Fruit fly (Drosophila melanogaster) whole organism, embryonic: ENCODE data around the gene PIG-U.
A peak's percentile ranks its signal among the peaks of the same experiment; 100 is the strongest.

Source experiments
- Abd-B ChIP-seq: fragments of 200-800 bp; sonication (Bioruptor generic); optimal IDR thresholded peaks from 2 replicates; lab custom pipeline; 2018; ENCODE audit warnings: missing biosample characterization, mild to moderate bottlenecking, missing genetic modification characterization, moderate library complexity
- Atf3 ChIP-seq: fragments of 200-800 bp; sonication (Bioruptor generic); optimal IDR thresholded peaks from 3 replicates; lab custom pipeline; 2016; ENCODE audit warnings: missing biosample characterization, missing genetic modification characterization
- CG10209 ChIP-seq: fragments of 200-800 bp; sonication (Bioruptor generic); optimal IDR thresholded peaks from 3 replicates; lab custom pipeline; 2017; ENCODE audit warnings: missing biosample characterization, mild to moderate bottlenecking, missing genetic modification characterization, missing genetic modification reagents
- CG10959 ChIP-seq: fragments of 200-800 bp; sonication (Bioruptor generic); IDR thresholded peaks from 2 replicates; pipeline ENCODE4 v1.3.6; 2022; ENCODE audit warnings: missing biosample characterization, missing genetic modification characterization
- CG12391 ChIP-seq: fragments of 200-800 bp; sonication (Bioruptor generic); optimal IDR thresholded peaks from 3 replicates; lab custom pipeline; 2018; ENCODE audit warnings: missing biosample characterization, mild to moderate bottlenecking, missing genetic modification characterization, moderate library complexity
- CG12769 ChIP-seq: fragments of 200-800 bp; sonication (Bioruptor generic); optimal IDR thresholded peaks from 2 replicates; lab custom pipeline; 2019; ENCODE audit warnings: missing biosample characterization, mild to moderate bottlenecking, missing genetic modification characterization, moderate library complexity
- CG13624 ChIP-seq: fragments of 200-800 bp; sonication (Bioruptor generic); optimal IDR thresholded peaks from 2 replicates; lab custom pipeline; 2016; ENCODE audit warnings: missing biosample characterization, missing genetic modification characterization
- CG14965 ChIP-seq: fragments of 200-800 bp; sonication (Bioruptor generic); optimal IDR thresholded peaks from 2 replicates; lab custom pipeline; 2016; ENCODE audit warnings: missing biosample characterization, missing genetic modification characterization, borderline replicate concordance
- CG15011 ChIP-seq: fragments of 200-800 bp; sonication (Bioruptor generic); optimal IDR thresholded peaks from 3 replicates; lab custom pipeline; 2018; ENCODE audit warnings: missing biosample characterization, mild to moderate bottlenecking, missing genetic modification characterization
- CG15479 ChIP-seq: fragments of 200-800 bp; sonication (Bioruptor generic); optimal IDR thresholded peaks from 3 replicates; lab custom pipeline; 2019; ENCODE audit warnings: missing biosample characterization, mild to moderate bottlenecking, missing genetic modification characterization, moderate library complexity
- CG16779 ChIP-seq: fragments of 200-800 bp; sonication (Bioruptor generic); IDR thresholded peaks from 2 replicates; pipeline ENCODE4 v1.3.6; 2022; ENCODE audit warnings: missing biosample characterization, missing genetic modification characterization
- CG16813 ChIP-seq: fragments of 200-800 bp; sonication (Bioruptor generic); IDR thresholded peaks from 3 replicates; pipeline ENCODE4 v1.3.6; 2022; ENCODE audit warnings: missing biosample characterization, missing genetic modification characterization; ENCODE audit not compliant: partially characterized antibody
- CG2129 ChIP-seq: fragments of 200-800 bp; sonication (Bioruptor generic); IDR thresholded peaks from 2 replicates; pipeline ENCODE4 v1.3.6; 2022; ENCODE audit warnings: missing biosample characterization, missing genetic modification characterization; ENCODE audit not compliant: partially characterized antibody
- CG2199 ChIP-seq: fragments of 200-800 bp; sonication (Bioruptor generic); IDR thresholded peaks from 3 replicates; pipeline ENCODE4 v1.3.6; 2022; ENCODE audit warnings: missing biosample characterization, missing genetic modification characterization
- CG43689 ChIP-seq: fragments of 200-800 bp; sonication (Bioruptor generic); IDR thresholded peaks from 2 replicates; pipeline ENCODE4 v1.3.6; 2022; ENCODE audit warnings: missing biosample characterization, missing genetic modification characterization
- CG4404 ChIP-seq: fragments of 200-800 bp; sonication (Bioruptor generic); IDR thresholded peaks from 2 replicates; pipeline ENCODE4 v1.3.6; 2022; ENCODE audit warnings: missing biosample characterization, missing genetic modification characterization
- CG4820 ChIP-seq: fragments of 200-800 bp; sonication (Bioruptor generic); optimal IDR thresholded peaks from 3 replicates; lab custom pipeline; 2016; ENCODE audit warnings: missing biosample characterization, missing genetic modification characterization
- CG6254 ChIP-seq: fragments of 200-800 bp; sonication (Bioruptor generic); optimal IDR thresholded peaks from 3 replicates; lab custom pipeline; 2017; ENCODE audit warnings: mild to moderate bottlenecking, missing biosample characterization, missing genetic modification reagents, missing genetic modification characterization
- CG6791 ChIP-seq: fragments of 200-800 bp; sonication (Bioruptor generic); IDR thresholded peaks from 3 replicates; pipeline ENCODE4 v1.3.6; 2022; ENCODE audit warnings: missing biosample characterization, missing genetic modification characterization; ENCODE audit not compliant: partially characterized antibody
- CG7963 ChIP-seq: fragments of 200-800 bp; sonication (Bioruptor generic); IDR thresholded peaks from 3 replicates; pipeline ENCODE4 v1.3.6; 2022; ENCODE audit warnings: missing biosample characterization, missing genetic modification characterization; ENCODE audit not compliant: partially characterized antibody
- CG9437 ChIP-seq: fragments of 200-800 bp; sonication (Bioruptor generic); optimal IDR thresholded peaks from 2 replicates; lab custom pipeline; 2018; ENCODE audit warnings: missing biosample characterization, mild to moderate bottlenecking, missing genetic modification characterization
- CG9817 ChIP-seq: fragments of 200-800 bp; sonication (Bioruptor generic); optimal IDR thresholded peaks from 2 replicates; lab custom pipeline; 2018; ENCODE audit warnings: missing biosample characterization, mild to moderate bottlenecking, missing genetic modification characterization, moderate library complexity
- Deaf1 ChIP-seq: fragments of 200-800 bp; optimal IDR thresholded peaks from 3 replicates; lab custom pipeline; 2019; ENCODE audit warnings: missing biosample characterization, mild to moderate bottlenecking, missing genetic modification characterization, moderate library complexity
- Ets65A ChIP-seq: fragments of 200-800 bp; sonication (Bioruptor generic); peaks from one replicate; lab custom pipeline; 2016; ENCODE audit warnings: missing biosample characterization, missing genetic modification characterization
- Lim3 ChIP-seq: fragments of 200-800 bp; sonication (Bioruptor generic); IDR thresholded peaks from 2 replicates; pipeline ENCODE4 v1.3.6; 2022; ENCODE audit warnings: missing biosample characterization, missing genetic modification characterization
- Mrtf ChIP-seq: fragments of 200-800 bp; sonication (Bioruptor generic); IDR thresholded peaks from 3 replicates; pipeline ENCODE4 v1.3.6; 2022; ENCODE audit warnings: missing biosample characterization, missing genetic modification characterization
- Oaz ChIP-seq: fragments of 200-800 bp; sonication (Bioruptor generic); IDR thresholded peaks from 2 replicates; pipeline ENCODE4 v1.3.6; 2022; ENCODE audit warnings: missing biosample characterization, missing genetic modification characterization
- Ssrp ChIP-seq: fragments of 200-800 bp; sonication (Bioruptor generic); optimal IDR thresholded peaks from 2 replicates; lab custom pipeline; 2018; ENCODE audit warnings: missing biosample characterization, mild to moderate bottlenecking, missing genetic modification characterization, moderate library complexity
- ac ChIP-seq: fragments of 200-800 bp; sonication (Bioruptor generic); optimal IDR thresholded peaks from 3 replicates; lab custom pipeline; 2017; ENCODE audit warnings: missing biosample characterization, mild to moderate bottlenecking, missing genetic modification characterization
- bbx ChIP-seq: fragments of 200-800 bp; sonication (Bioruptor generic); IDR thresholded peaks from 2 replicates; pipeline ENCODE4 v1.3.6; 2022; ENCODE audit warnings: missing biosample characterization, missing genetic modification characterization; ENCODE audit not compliant: partially characterized antibody
- bcd ChIP-seq: fragments of 200-800 bp; sonication (Bioruptor generic); optimal IDR thresholded peaks from 2 replicates; lab custom pipeline; 2017; ENCODE audit warnings: missing biosample characterization, mild to moderate bottlenecking, missing genetic modification characterization
- cad ChIP-seq: fragments of >200 bp; optimal IDR thresholded peaks from 2 replicates; lab custom pipeline; 2017; ENCODE audit warnings: missing biosample characterization, missing genetic modification characterization
- cg ChIP-seq: fragments of 200-800 bp; sonication (Bioruptor generic); optimal IDR thresholded peaks from 3 replicates; lab custom pipeline; 2019; ENCODE audit warnings: missing biosample characterization, mild to moderate bottlenecking, missing genetic modification characterization, moderate library complexity
- chif ChIP-seq, 2 experiments: fragments of 200-800 bp; sonication (Bioruptor generic); optimal IDR thresholded peaks; 3 replicates each; lab custom pipeline; 2016; ENCODE audit warnings: missing biosample characterization in 2 of 2, missing genetic modification characterization in 2 of 2
- corto ChIP-seq: fragments of 200-800 bp; sonication (Bioruptor generic); optimal IDR thresholded peaks from 2 replicates; lab custom pipeline; 2016; ENCODE audit warnings: missing biosample characterization, mild to moderate bottlenecking, missing genetic modification characterization, moderate library complexity
- crol ChIP-seq: fragments of 200-800 bp; sonication (Bioruptor generic); IDR thresholded peaks from 2 replicates; pipeline ENCODE4 v1.3.6; 2022; ENCODE audit warnings: missing biosample characterization, missing genetic modification characterization
- da ChIP-seq: fragments of 200-800 bp; sonication (Bioruptor generic); optimal IDR thresholded peaks from 2 replicates; lab custom pipeline; 2016; ENCODE audit warnings: missing biosample characterization, missing genetic modification characterization
- gt ChIP-seq: fragments of 200-800 bp; sonication (Bioruptor generic); IDR thresholded peaks from 2 replicates; pipeline ENCODE4 v1.3.6; 2022; ENCODE audit warnings: missing biosample characterization, missing genetic modification characterization
- insv ChIP-seq, 2 experiments: fragments of 200-800 bp; sonication (Bioruptor generic); optimal IDR thresholded peaks; 3 replicates each; lab custom pipeline; 2016 to 2018; ENCODE audit warnings: missing biosample characterization in 2 of 2, missing genetic modification characterization in 2 of 2
- lbe ChIP-seq: fragments of 200-800 bp; sonication (Bioruptor generic); optimal IDR thresholded peaks from 2 replicates; lab custom pipeline; 2016; ENCODE audit warnings: missing biosample characterization, mild to moderate bottlenecking, missing genetic modification characterization
- mam ChIP-seq: fragments of 200-800 bp; sonication (Bioruptor generic); optimal IDR thresholded peaks from 3 replicates; lab custom pipeline; 2016; ENCODE audit warnings: missing biosample characterization, missing genetic modification characterization
- nerfin-2 ChIP-seq: fragments of 200-800 bp; sonication (Bioruptor generic); IDR thresholded peaks from 2 replicates; pipeline ENCODE4 v1.3.6; 2022; ENCODE audit warnings: missing biosample characterization, missing genetic modification characterization; ENCODE audit not compliant: partially characterized antibody
- nmo ChIP-seq: fragments of 200-800 bp; sonication (Bioruptor generic); optimal IDR thresholded peaks from 2 replicates; lab custom pipeline; 2018; ENCODE audit warnings: missing biosample characterization, mild to moderate bottlenecking, missing genetic modification characterization, moderate library complexity
- nom ChIP-seq: fragments of 200-800 bp; sonication (Bioruptor generic); optimal IDR thresholded peaks from 2 replicates; lab custom pipeline; 2017; ENCODE audit warnings: missing biosample characterization, missing genetic modification characterization, mild to moderate bottlenecking, moderate library complexity, missing genetic modification reagents
- pum ChIP-seq: fragments of 200-800 bp; sonication (Bioruptor generic); optimal IDR thresholded peaks from 2 replicates; lab custom pipeline; 2016; ENCODE audit warnings: missing biosample characterization, missing genetic modification characterization
- repo ChIP-seq: fragments of 200-800 bp; sonication (Bioruptor generic); optimal IDR thresholded peaks from 2 replicates; lab custom pipeline; 2016; ENCODE audit warnings: missing biosample characterization, missing genetic modification characterization
- sqz ChIP-seq: fragments of 200-800 bp; sonication (Bioruptor generic); optimal IDR thresholded peaks from 3 replicates; lab custom pipeline; 2018; ENCODE audit warnings: missing biosample characterization, mild to moderate bottlenecking, missing genetic modification characterization
- tio ChIP-seq: fragments of 200-800 bp; sonication (Bioruptor generic); optimal IDR thresholded peaks from 2 replicates; lab custom pipeline; 2017; ENCODE audit warnings: missing biosample characterization, missing genetic modification characterization, inconsistent platforms
- zfh2 ChIP-seq: fragments of 200-800 bp; sonication (Bioruptor generic); optimal IDR thresholded peaks from 2 replicates; lab custom pipeline; 2016; ENCODE audit warnings: missing biosample characterization, missing genetic modification characterization

The PIG-U gene

dm6 chr2L:8478911-8479706 is 35.8 kb upstream of the PIG-U start:
- TF ChIP-seq insv (GFP tag; optimal IDR thresholded peaks at IDR 0.05; lab: Kevin White, UChicago) (peak in 1 of 2 experiments; percentile 86), CG10959 (GFP tag; lab: Robert Waterston, UW) (no peak), Ets65A (peak; percentile 9), CG13624 (GFP tag; lab: Kevin White, UChicago) (no peak), mam (GFP tag; lab: Kevin White, UChicago) (no peak), CG12391 (tag; lab: Kevin White, UChicago) (no peak), cg (GFP tag; lab: Kevin White, UChicago) (peak; percentile 33), bbx (GFP tag; lab: Robert Waterston, UW) (no peak), da (no peak), CG7963 (GFP tag; lab: Robert Waterston, UW) (no peak), CG2129 (GFP tag; lab: Robert Waterston, UW) (no peak), Mrtf (GFP tag; lab: Robert Waterston, UW) (no peak), CG10209 (GFP tag; lab: Kevin White, UChicago) (no peak), Oaz (GFP tag; lab: Robert Waterston, UW) (no peak), Lim3 (GFP tag; lab: Robert Waterston, UW) (no peak), tio (GFP tag; lab: Kevin White, UChicago) (no peak), CG6254 (GFP tag; lab: Kevin White, UChicago) (no peak), Ssrp (tag; lab: Kevin White, UChicago) (no peak), bcd (no peak), Deaf1 (tag; lab: Kevin White, UChicago) (peak; percentile 60), Abd-B (GFP tag; lab: Kevin White, UChicago) (no peak), CG6791 (peak; percentile 29; the same call in 1 of the 3 replicates), CG12769 (peak; percentile 41), CG14965 (GFP tag; lab: Kevin White, UChicago) (no peak), zfh2 (GFP tag; lab: Kevin White, UChicago) (no peak), CG4820 (no peak), CG9817 (tag; lab: Kevin White, UChicago) (no peak), corto (GFP tag; lab: Kevin White, UChicago) (peak; percentile 54), sqz (peak; percentile 23), lbe (GFP tag; lab: Kevin White, UChicago) (peak; percentile 36), CG16779 (no peak), ac (GFP tag; lab: Kevin White, UChicago) (peak; percentile 0), nom (GFP tag; lab: Kevin White, UChicago) (peak; percentile 99), CG15479 (GFP tag; lab: Kevin White, UChicago) (peak; percentile 18), pum (no peak), cad (GFP tag; lab: Kevin White, UChicago) (no peak), chif (GFP tag; optimal IDR thresholded peaks at IDR 0.05; lab: Kevin White, UChicago) (no peak), CG15011 (GFP tag; lab: Kevin White, UChicago) (no peak), CG43689 (no peak), CG9437 (GFP tag; lab: Kevin White, UChicago) (no peak), gt (no peak), crol (GFP tag; lab: Robert Waterston, UW) (no peak), nerfin-2 (GFP tag; lab: Robert Waterston, UW) (no peak), repo (GFP tag; lab: Kevin White, UChicago) (no peak), CG4404 (GFP tag; lab: Robert Waterston, UW) (no peak), CG2199 (peak; percentile 72; the same call in 1 of the 3 replicates), nmo (no peak), Atf3 (GFP tag; lab: Kevin White, UChicago) (no peak), CG16813 (GFP tag; lab: Robert Waterston, UW) (no peak)
